Fruit fly (Drosophila melanogaster): Measurements from ENCODE around the gene CG5439.
A peak's percentile ranks its signal among the peaks of the same experiment; 100 is the strongest.

CG5439 gene

dm6 chr2L:13176701-13177249 is at the start of gene CG5439, which contains the start of gene Sfmbt (continued):
- TF ChIP-seq zen2 (GFP tag; IDR thresholded peaks at IDR 0.05; ENCODE audit: partially characterized antibody): no peak
- TF ChIP-seq dan (GFP tag; IDR thresholded peaks at IDR 0.05): no peak
- no peak for TF ChIP-seq bbx (GFP tag; IDR thresholded peaks at IDR 0.05; ENCODE audit: partially characterized antibody)
- no peak for TF ChIP-seq sens-2 (GFP tag; IDR thresholded peaks at IDR 0.05)
- TF ChIP-seq CG17612 (GFP tag; IDR thresholded peaks at IDR 0.05): peak; percentile 45; the same call in 1 of the 2 replicates
- peak; percentile 71 for TF ChIP-seq al (GFP tag; IDR thresholded peaks at IDR 0.05)
- TF ChIP-seq twi (tag; optimal IDR thresholded peaks at IDR 0.05): peak; percentile 50
- TF ChIP-seq klu (GFP tag; IDR thresholded peaks at IDR 0.05): peak; percentile 65; the same call in 1 of the 2 replicates
- no peak for TF ChIP-seq CG10321 (GFP tag; IDR thresholded peaks at IDR 0.05)
- peak; percentile 46 for TF ChIP-seq CG10462 (GFP tag; optimal IDR thresholded peaks at IDR 0.05)
- peak; percentile 55 for TF ChIP-seq CG5245 (GFP tag; optimal IDR thresholded peaks at IDR 0.05)
- TF ChIP-seq vnd (GFP tag; IDR thresholded peaks at IDR 0.05; ENCODE audit: partially characterized antibody): no peak
- no peak for TF ChIP-seq toy (GFP tag; IDR thresholded peaks at IDR 0.05)
- TF ChIP-seq inv (GFP tag; IDR thresholded peaks at IDR 0.05; ENCODE audit: partially characterized antibody): peak; percentile 23; the same call in 1 of the 2 replicates
- no peak for TF ChIP-seq ro (GFP tag; IDR thresholded peaks at IDR 0.05)
- peak; percentile 82 for TF ChIP-seq Max (GFP tag; optimal IDR thresholded peaks at IDR 0.05)
- TF ChIP-seq CG3995 (GFP tag; optimal IDR thresholded peaks at IDR 0.05): peak; percentile 100
- TF ChIP-seq CG12942 (GFP tag; optimal IDR thresholded peaks at IDR 0.05): peak; percentile 78
- TF ChIP-seq D (optimal IDR thresholded peaks at IDR 0.05): no peak
- peak; percentile 49 for TF ChIP-seq D (GFP tag; optimal IDR thresholded peaks at IDR 0.05)
- TF ChIP-seq phol (tag; optimal IDR thresholded peaks at IDR 0.05): peak; percentile 84
- peak; percentile 83 for TF ChIP-seq shn (GFP tag; optimal IDR thresholded peaks at IDR 0.05)
- TF ChIP-seq CG12071 (GFP tag; optimal IDR thresholded peaks at IDR 0.05): no peak
- no peak for TF ChIP-seq ATbp (GFP tag; optimal IDR thresholded peaks at IDR 0.05)
- peak; percentile 64; the same call in 1 of the 2 replicates for TF ChIP-seq CG14667 (GFP tag; IDR thresholded peaks at IDR 0.05)
- TF ChIP-seq slbo (GFP tag; IDR thresholded peaks at IDR 0.05): peak; percentile 88
- TF ChIP-seq zen (tag; optimal IDR thresholded peaks at IDR 0.05): peak; percentile 77
- no peak for TF ChIP-seq CG10209 (GFP tag; optimal IDR thresholded peaks at IDR 0.05)
- TF ChIP-seq lov (optimal IDR thresholded peaks at IDR 0.05): no peak
- TF ChIP-seq lov (GFP tag; IDR thresholded peaks at IDR 0.05): no peak
- TF ChIP-seq dysf (GFP tag; IDR thresholded peaks at IDR 0.05): peak; percentile 74
- peak; percentile 15; the same call in 1 of the 2 replicates for TF ChIP-seq gt (GFP tag; IDR thresholded peaks at IDR 0.05)
- TF ChIP-seq CG13894 (tag; optimal IDR thresholded peaks at IDR 0.05): no peak
- TF ChIP-seq Chrac-16 (GFP tag; optimal IDR thresholded peaks at IDR 0.05): peak; percentile 76
- no peak for TF ChIP-seq CG7745 (tag; optimal IDR thresholded peaks at IDR 0.05)
- peak; percentile 44 for TF ChIP-seq Mad (GFP tag; optimal IDR thresholded peaks at IDR 0.05)
- TF ChIP-seq ara (GFP tag; IDR thresholded peaks at IDR 0.05): no peak
- no peak for TF ChIP-seq dati (GFP tag; IDR thresholded peaks at IDR 0.05)
- TF ChIP-seq vfl (GFP tag; optimal IDR thresholded peaks at IDR 0.05): peak; percentile 56
- TF ChIP-seq HHEX (GFP tag; optimal IDR thresholded peaks at IDR 0.05): peak; percentile 72
- TF ChIP-seq cas (GFP tag; IDR thresholded peaks at IDR 0.05): peak; percentile 44; the same call in 1 of the 2 replicates
- TF ChIP-seq Bgb (GFP tag; IDR thresholded peaks at IDR 0.05; ENCODE audit: partially characterized antibody): peak; percentile 44
- TF ChIP-seq CG17912 (GFP tag; optimal IDR thresholded peaks at IDR 0.05): peak; percentile 72
- TF ChIP-seq CG12769 (tag; optimal IDR thresholded peaks at IDR 0.05): no peak
- peak; percentile 80 for TF ChIP-seq CG8924 (tag; optimal IDR thresholded peaks at IDR 0.05)
- no peak for TF ChIP-seq cad (GFP tag; optimal IDR thresholded peaks at IDR 0.05)
- no peak for TF ChIP-seq CG1832 (GFP tag; optimal IDR thresholded peaks at IDR 0.05)
- TF ChIP-seq Hr78 (GFP tag; optimal IDR thresholded peaks at IDR 0.05): no peak
- TF ChIP-seq Hey (tag; optimal IDR thresholded peaks at IDR 0.05): no peak
- no peak for TF ChIP-seq gem (tag; optimal IDR thresholded peaks at IDR 0.05)
- no peak for TF ChIP-seq pfk (GFP tag; optimal IDR thresholded peaks at IDR 0.05)
